Worm (Caenorhabditis elegans): ENCODE measurements around the gene unc-24.

DNA sequence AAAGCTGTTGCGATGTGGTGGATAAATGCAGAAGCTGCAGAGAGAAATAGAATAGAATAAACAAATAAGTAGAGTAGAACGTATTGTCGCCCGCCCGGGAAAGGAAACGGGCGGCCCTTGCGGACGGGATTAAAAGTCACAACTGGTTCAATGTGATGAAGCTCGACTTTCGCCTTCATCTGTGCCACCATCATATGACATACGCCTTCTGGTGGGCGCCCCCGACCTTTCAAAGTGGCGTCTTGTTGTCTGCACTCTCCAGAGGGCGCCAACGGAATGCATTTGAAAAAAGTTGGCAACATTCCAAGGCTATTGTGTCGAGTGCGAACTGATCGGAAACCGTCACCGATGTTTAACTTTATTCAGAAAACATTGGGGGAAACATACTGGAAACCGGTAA, 36.4 kb upstream of the unc-24 start:
- TF ChIP-seq tbx-2 (tag; optimal IDR thresholded peaks at IDR 0.05) (no peak), nhr-11 (tag; optimal IDR thresholded peaks at IDR 0.05) (no peak), ama-1 (optimal IDR thresholded peaks at IDR 0.05) (no peak), ztf-16 (tag; optimal IDR thresholded peaks at IDR 0.05) (no peak), unc-55 (GFP tag; optimal IDR thresholded peaks at IDR 0.05) (no peak)
